Fruit fly (Drosophila melanogaster): ENCODE results near the gene alpha-Est6.
A peak's percentile ranks its signal among the peaks of the same experiment; 100 is the strongest.

alpha-Est6 gene

dm6 chr3R:7491453-7491853 is 37.1 kb downstream of the alpha-Est6 start (continued):
- TF ChIP-seq NC2α (GFP tag; optimal IDR thresholded peaks at IDR 0.05), result no peak
- no peak for TF ChIP-seq cwo (GFP tag; optimal IDR thresholded peaks at IDR 0.05)
- TF ChIP-seq NC2β (GFP tag; optimal IDR thresholded peaks at IDR 0.05), result no peak
- no peak for TF ChIP-seq CG7928 (GFP tag; optimal IDR thresholded peaks at IDR 0.05)
- no peak for TF ChIP-seq C15 (GFP tag; IDR thresholded peaks at IDR 0.05)
- TF ChIP-seq gcm2 (GFP tag; optimal IDR thresholded peaks at IDR 0.05), result no peak
- no peak for TF ChIP-seq Opbp (GFP tag; IDR thresholded peaks at IDR 0.05; ENCODE audit: partially characterized antibody)
- no peak for TF ChIP-seq Awh (GFP tag; IDR thresholded peaks at IDR 0.05)
- TF ChIP-seq Abd-B (GFP tag; optimal IDR thresholded peaks at IDR 0.05), result no peak
- TF ChIP-seq Oaz (GFP tag; IDR thresholded peaks at IDR 0.05), result no peak
- TF ChIP-seq fd3F (GFP tag; optimal IDR thresholded peaks at IDR 0.05), result no peak
- no peak for TF ChIP-seq CG6654 (GFP tag; optimal IDR thresholded peaks at IDR 0.05)
- no peak for TF ChIP-seq CG3838 (GFP tag; optimal IDR thresholded peaks at IDR 0.05)
- TF ChIP-seq CG31365 (tag; optimal IDR thresholded peaks at IDR 0.05), result no peak
- no peak for TF ChIP-seq NFAT (GFP tag; IDR thresholded peaks at IDR 0.05)
- 0 out of 2 replicates have a peak, but pooled peaks have one; percentile 6 for TF ChIP-seq sens-2 (GFP tag; IDR thresholded peaks at IDR 0.05)
- TF ChIP-seq nerfin-2 (GFP tag; IDR thresholded peaks at IDR 0.05; ENCODE audit: partially characterized antibody), result no peak
- TF ChIP-seq HLH3B (GFP tag; IDR thresholded peaks at IDR 0.05), result no peak; the same call in 1 of the 2 replicates
- TF ChIP-seq CG4707 (GFP tag; optimal IDR thresholded peaks at IDR 0.05), result no peak
- TF ChIP-seq E2f2 (GFP tag; IDR thresholded peaks at IDR 0.05), result no peak
- no peak for TF ChIP-seq Gug (GFP tag; IDR thresholded peaks at IDR 0.05)
- TF ChIP-seq vnd (GFP tag; IDR thresholded peaks at IDR 0.05; ENCODE audit: partially characterized antibody), result no peak
- no peak for TF ChIP-seq Nf-YB (GFP tag; optimal IDR thresholded peaks at IDR 0.05)
- no peak for TF ChIP-seq CG30403 (GFP tag; optimal IDR thresholded peaks at IDR 0.05)
- no peak for TF ChIP-seq CG4617 (GFP tag; optimal IDR thresholded peaks at IDR 0.05; ENCODE audit: borderline replicate concordance)
- peak; percentile 13; the same call in 1 of the 2 replicates for TF ChIP-seq ranshi (GFP tag; IDR thresholded peaks at IDR 0.05)
- TF ChIP-seq YL-1 (GFP tag; optimal IDR thresholded peaks at IDR 0.05), result no peak
- TF ChIP-seq hth (optimal IDR thresholded peaks at IDR 0.05), result no peak
- TF ChIP-seq stc (GFP tag; IDR thresholded peaks at IDR 0.05), result no peak
- no peak for TF ChIP-seq HLHmδ (GFP tag; optimal IDR thresholded peaks at IDR 0.05)
- peak; percentile 30 for TF ChIP-seq CG13894 (tag; optimal IDR thresholded peaks at IDR 0.05)
- no peak for TF ChIP-seq bowl (GFP tag; IDR thresholded peaks at IDR 0.05)
- no peak for TF ChIP-seq Atf-2 (GFP tag; optimal IDR thresholded peaks at IDR 0.05)
- no peak for TF ChIP-seq lilli (GFP tag; optimal IDR thresholded peaks at IDR 0.05)
- no peak for TF ChIP-seq croc (GFP tag; conservative IDR thresholded peaks at IDR 0.05)
- no peak for TF ChIP-seq CG32767 (GFP tag; IDR thresholded peaks at IDR 0.05)
- TF ChIP-seq CG14050 (GFP tag; IDR thresholded peaks at IDR 0.05), result no peak
- no peak for TF ChIP-seq CG12942 (GFP tag; optimal IDR thresholded peaks at IDR 0.05)
- no peak for TF ChIP-seq CG13624 (GFP tag; optimal IDR thresholded peaks at IDR 0.05)
- no peak for TF ChIP-seq CG12299 (tag; optimal IDR thresholded peaks at IDR 0.05)
- TF ChIP-seq sc (optimal IDR thresholded peaks at IDR 0.05), result no peak
- TF ChIP-seq sc (GFP tag; optimal IDR thresholded peaks at IDR 0.05), result no peak
- no peak for TF ChIP-seq CG2199 (GFP tag; IDR thresholded peaks at IDR 0.05)
- TF ChIP-seq CG13775 (GFP tag; optimal IDR thresholded peaks at IDR 0.05), result no peak
- no peak for TF ChIP-seq odd (GFP tag; optimal IDR thresholded peaks at IDR 0.05)
- TF ChIP-seq CG4328 (GFP tag; optimal IDR thresholded peaks at IDR 0.05), result no peak
- TF ChIP-seq trh (GFP tag; optimal IDR thresholded peaks at IDR 0.05), result no peak
- no peak for TF ChIP-seq insv (GFP tag; optimal IDR thresholded peaks at IDR 0.05)
- no peak for TF ChIP-seq CG8290 (GFP tag; optimal IDR thresholded peaks at IDR 0.05)
- TF ChIP-seq CG8290 (tag; optimal IDR thresholded peaks at IDR 0.05), result peak in 1 of 2 experiments; percentile 53
- TF ChIP-seq CG9876 (GFP tag; optimal IDR thresholded peaks at IDR 0.05), result no peak
- TF ChIP-seq sisA (GFP tag; IDR thresholded peaks at IDR 0.05), result no peak
- TF ChIP-seq ara (GFP tag; IDR thresholded peaks at IDR 0.05), result no peak
